Fruit fly (Drosophila melanogaster): ENCODE measurements around the gene ush.

Gene ush

dm6 chr2L:540572-541210, 64.7 kb downstream of the ush start (continued):
- TF ChIP-seq CG32772 (GFP tag; IDR thresholded peaks at IDR 0.05) (no peak), bsh (GFP tag; optimal IDR thresholded peaks at IDR 0.05) (no peak), CG8359 (GFP tag; optimal IDR thresholded peaks at IDR 0.05; ENCODE audit: borderline replicate concordance) (no peak), lov (optimal IDR thresholded peaks at IDR 0.05) (no peak), lov (GFP tag; IDR thresholded peaks at IDR 0.05) (0 out of 3 replicates have a peak, but pooled peaks have one; percentile 44), Hr51 (GFP tag; optimal IDR thresholded peaks at IDR 0.05) (no peak), mam (GFP tag; optimal IDR thresholded peaks at IDR 0.05) (no peak), CG11695 (GFP tag; IDR thresholded peaks at IDR 0.05) (no peak), CG10543 (GFP tag; optimal IDR thresholded peaks at IDR 0.05) (peak; percentile 61), Nf-YA (GFP tag; IDR thresholded peaks at IDR 0.05) (no peak), CG2129 (GFP tag; IDR thresholded peaks at IDR 0.05; ENCODE audit: partially characterized antibody) (peak; percentile 42; the same call in 1 of the 2 replicates), CG17186 (GFP tag; optimal IDR thresholded peaks at IDR 0.05) (no peak), sd (tag; optimal IDR thresholded peaks at IDR 0.05) (peak; percentile 92), vvl (GFP tag; IDR thresholded peaks at IDR 0.05) (peak; percentile 82), CG10267 (tag; optimal IDR thresholded peaks at IDR 0.05) (peak; percentile 60), zfh2 (GFP tag; optimal IDR thresholded peaks at IDR 0.05) (no peak), toy (GFP tag; IDR thresholded peaks at IDR 0.05) (no peak), CG33213 (GFP tag; optimal IDR thresholded peaks at IDR 0.05) (peak; percentile 97), HLH4C (GFP tag; IDR thresholded peaks at IDR 0.05; ENCODE audit: partially characterized antibody) (peak; percentile 55; the same call in 1 of the 3 replicates), Hmr (GFP tag; optimal IDR thresholded peaks at IDR 0.05) (peak; percentile 94), lab (GFP tag; optimal IDR thresholded peaks at IDR 0.05) (peak; percentile 42), CG6791 (GFP tag; IDR thresholded peaks at IDR 0.05; ENCODE audit: partially characterized antibody) (peak; percentile 71), Sry-β (GFP tag; optimal IDR thresholded peaks at IDR 0.05) (no peak), CG13775 (GFP tag; optimal IDR thresholded peaks at IDR 0.05) (no peak), CG32532 (GFP tag; IDR thresholded peaks at IDR 0.05) (no peak), chm (GFP tag; IDR thresholded peaks at IDR 0.05) (no peak), CG17328 (GFP tag; IDR thresholded peaks at IDR 0.05) (no peak), CHES-1-like (GFP tag; optimal IDR thresholded peaks at IDR 0.05) (no peak), CG10274 (GFP tag; optimal IDR thresholded peaks at IDR 0.05) (no peak), sug (tag; optimal IDR thresholded peaks at IDR 0.05) (peak; percentile 68), CG6854 (GFP tag; optimal IDR thresholded peaks at IDR 0.05) (no peak), klu (GFP tag; IDR thresholded peaks at IDR 0.05) (no peak), jumu (GFP tag; optimal IDR thresholded peaks at IDR 0.05) (peak; percentile 3), CG8944 (GFP tag; optimal IDR thresholded peaks at IDR 0.05) (no peak), CrebB (tag; optimal IDR thresholded peaks at IDR 0.05) (peak; percentile 42), CG4404 (GFP tag; IDR thresholded peaks at IDR 0.05) (no peak), CG12071 (GFP tag; optimal IDR thresholded peaks at IDR 0.05) (no peak), disco-r (GFP tag; optimal IDR thresholded peaks at IDR 0.05) (no peak), CG30431 (GFP tag; optimal IDR thresholded peaks at IDR 0.05) (no peak), al (GFP tag; IDR thresholded peaks at IDR 0.05) (no peak), CG18011 (GFP tag; optimal IDR thresholded peaks at IDR 0.05) (no peak), CG34376 (GFP tag; optimal IDR thresholded peaks at IDR 0.05) (peak; percentile 79), tap (tag; optimal IDR thresholded peaks at IDR 0.05) (peak; percentile 23), CG15696 (tag; optimal IDR thresholded peaks at IDR 0.05) (peak; percentile 13), CG2712 (tag; optimal IDR thresholded peaks at IDR 0.05) (peak; percentile 55), caup (GFP tag; optimal IDR thresholded peaks at IDR 0.05; ENCODE audit: severe bottlenecking) (peak; percentile 8), CG13894 (tag; optimal IDR thresholded peaks at IDR 0.05) (peak; percentile 69), Max (GFP tag; optimal IDR thresholded peaks at IDR 0.05) (no peak), Trl (optimal IDR thresholded peaks at IDR 0.05) (peak in 1 of 2 experiments; percentile 4), Trl (GFP tag; optimal IDR thresholded peaks at IDR 0.05) (no peak)

Measured in whole organism, embryonic.